Worm (Caenorhabditis elegans): ENCODE data around the gene sru-23.

sru-23 gene

DNA sequence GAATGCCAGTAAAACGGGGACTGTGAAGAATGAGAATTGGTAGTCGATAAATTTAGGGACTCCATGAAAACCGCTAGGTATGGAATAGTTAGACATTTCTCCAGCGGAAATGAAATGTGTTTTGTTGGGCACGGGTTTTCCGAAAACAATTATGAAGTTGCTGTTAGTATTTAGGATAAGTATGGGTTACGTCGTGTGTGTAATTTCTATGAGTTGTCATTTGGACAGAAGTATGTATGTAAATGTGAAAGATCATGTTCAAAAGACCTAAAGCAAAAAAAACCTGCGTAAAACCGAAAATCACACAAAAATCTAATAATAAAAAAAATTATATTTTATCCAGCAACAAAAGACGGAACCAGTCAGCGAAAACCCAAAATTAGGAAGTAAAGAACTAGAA lies at the start of gene sru-23:
TSS of gene sru-23 (minus strand) at position 101 of the 400 bp plus-strand sequence.
- no peak for TF ChIP-seq hlh-13 (GFP tag; optimal IDR thresholded peaks at IDR 0.05)
- TF ChIP-seq elt-4 (tag; optimal IDR thresholded peaks at IDR 0.05): no peak
- TF ChIP-seq F13H6.1 (tag; optimal IDR thresholded peaks at IDR 0.05): no peak
- TF ChIP-seq zip-5 (tag; optimal IDR thresholded peaks at IDR 0.05): no peak
- no peak for TF ChIP-seq K02D7.2 (tag; optimal IDR thresholded peaks at IDR 0.05)
- no peak for TF ChIP-seq nhr-11 (tag; optimal IDR thresholded peaks at IDR 0.05)
- TF ChIP-seq ceh-6 (GFP tag; optimal IDR thresholded peaks at IDR 0.05): no peak
- TF ChIP-seq pros-1 (tag; optimal IDR thresholded peaks at IDR 0.05): no peak
- no peak for TF ChIP-seq dve-1 (tag; optimal IDR thresholded peaks at IDR 0.05)
- no peak for TF ChIP-seq unc-42 (tag; optimal IDR thresholded peaks at IDR 0.05)
- TF ChIP-seq odd-2 (tag; optimal IDR thresholded peaks at IDR 0.05): no peak
- TF ChIP-seq ahr-1 (tag; optimal IDR thresholded peaks at IDR 0.05): no peak
- no peak for TF ChIP-seq T23F11.4 (GFP tag; optimal IDR thresholded peaks at IDR 0.05)

- no peak for TF ChIP-seq npax-4 (tag; optimal IDR thresholded peaks at IDR 0.05)
- TF ChIP-seq F13H6.1 (tag; optimal IDR thresholded peaks at IDR 0.05): no peak
- TF ChIP-seq sdc-2 (tag; optimal IDR thresholded peaks at IDR 0.05): no peak
- TF ChIP-seq hlh-8 (tag; optimal IDR thresholded peaks at IDR 0.05): no peak
- TF ChIP-seq ceh-48 (tag; optimal IDR thresholded peaks at IDR 0.05): no peak
Measured at ce11 chrV:16020042-16020441, 47.7 kb upstream of the sru-23 start, which contains the start of gene srx-44. TSS of gene srx-44 (plus strand) at chrV:16020342.

- TF ChIP-seq ets-4 (tag; optimal IDR thresholded peaks at IDR 0.05) (no peak), fax-1 (tag; optimal IDR thresholded peaks at IDR 0.05) (no peak), C38D4.7 (GFP tag; optimal IDR thresholded peaks at IDR 0.05) (no peak), ceh-6 (GFP tag; optimal IDR thresholded peaks at IDR 0.05) (no peak), fkh-10 (GFP tag; optimal IDR thresholded peaks at IDR 0.05) (no peak), pros-1 (tag; optimal IDR thresholded peaks at IDR 0.05) (no peak), nfya-1 (tag; optimal IDR thresholded peaks at IDR 0.05) (no peak), ahr-1 (tag; optimal IDR thresholded peaks at IDR 0.05) (no peak), ceh-45 (GFP tag; IDR thresholded peaks at IDR 0.05) (no peak), ttx-3 (tag; optimal IDR thresholded peaks at IDR 0.05) (no peak), Y22D7AL.16 (tag; optimal IDR thresholded peaks at IDR 0.05) (no peak), madf-2 (tag; optimal IDR thresholded peaks at IDR 0.05) (no peak), sdc-2 (tag; optimal IDR thresholded peaks at IDR 0.05) (no peak), nhr-11 (tag; optimal IDR thresholded peaks at IDR 0.05) (no peak), hlh-30 (tag; optimal IDR thresholded peaks at IDR 0.05; ENCODE audit: insufficient read depth) (no peak), fkh-6 (tag; optimal IDR thresholded peaks at IDR 0.05) (no peak), ceh-31 (tag; optimal IDR thresholded peaks at IDR 0.05) (no peak), ceh-9 (tag; optimal IDR thresholded peaks at IDR 0.05) (no peak), ceh-18 (tag; optimal IDR thresholded peaks at IDR 0.05) (no peak)
Measured at ce11 chrV:16017671-16018070, 45.3 kb upstream of the sru-23 start, which contains the start of gene srx-43. TSS of gene srx-43 (plus strand) at chrV:16017971.

ce11 chrV:16016977-16017376 lies 44.6 kb upstream of the sru-23 start:
- no peak for TF ChIP-seq odd-2 (tag; optimal IDR thresholded peaks at IDR 0.05)
- no peak for TF ChIP-seq tbx-2 (tag; optimal IDR thresholded peaks at IDR 0.05)
- no peak for TF ChIP-seq pat-9 (tag; optimal IDR thresholded peaks at IDR 0.05)
- TF ChIP-seq npax-4 (tag; optimal IDR thresholded peaks at IDR 0.05): no peak
- no peak for TF ChIP-seq F13H6.1 (tag; optimal IDR thresholded peaks at IDR 0.05)
- no peak for TF ChIP-seq ceh-45 (GFP tag; IDR thresholded peaks at IDR 0.05)

- no peak for TF ChIP-seq lin-11 (tag; optimal IDR thresholded peaks at IDR 0.05)
- no peak for TF ChIP-seq pag-3 (tag; optimal IDR thresholded peaks at IDR 0.05; ENCODE audit: borderline replicate concordance)
- no peak for TF ChIP-seq ceh-9 (tag; optimal IDR thresholded peaks at IDR 0.05)
- TF ChIP-seq hlh-8 (tag; optimal IDR thresholded peaks at IDR 0.05): no peak
- no peak for TF ChIP-seq C38D4.7 (GFP tag; optimal IDR thresholded peaks at IDR 0.05)
- no peak for TF ChIP-seq pha-2 (tag; optimal IDR thresholded peaks at IDR 0.05)
- TF ChIP-seq nhr-232 (tag; optimal IDR thresholded peaks at IDR 0.05): no peak
- no peak for TF ChIP-seq hlh-15 (tag; optimal IDR thresholded peaks at IDR 0.05)
- no peak for TF ChIP-seq madf-2 (tag; optimal IDR thresholded peaks at IDR 0.05)
- TF ChIP-seq pros-1 (tag; optimal IDR thresholded peaks at IDR 0.05): no peak
- no peak for TF ChIP-seq zip-5 (tag; optimal IDR thresholded peaks at IDR 0.05)
- no peak for TF ChIP-seq pat-9 (tag; optimal IDR thresholded peaks at IDR 0.05)
- TF ChIP-seq ttx-3 (tag; optimal IDR thresholded peaks at IDR 0.05): no peak
- no peak for TF ChIP-seq ref-2 (tag; optimal IDR thresholded peaks at IDR 0.05)
- no peak for TF ChIP-seq ceh-45 (GFP tag; IDR thresholded peaks at IDR 0.05)
- no peak for TF ChIP-seq ceh-48 (tag; optimal IDR thresholded peaks at IDR 0.05)
- TF ChIP-seq fkh-10 (GFP tag; optimal IDR thresholded peaks at IDR 0.05): no peak
Measured at ce11 chrV:16015652-16016051, 43.3 kb upstream of the sru-23 start, which contains the start of gene str-232. TSS of gene str-232 (minus strand) at chrV:16015752.

Data from whole organism, late embryonic.